Fruit fly (Drosophila melanogaster) whole organism, embryonic: ENCODE data around the gene CG34148.

Experiments
- ATbp ChIP-seq: fragments of 200-800 bp; sonication (Bioruptor generic); optimal IDR thresholded peaks from 2 replicates; lab custom pipeline; 2017; ENCODE audit warnings: missing biosample characterization, mild to moderate bottlenecking, missing genetic modification characterization, missing genetic modification reagents
- Atf6 ChIP-seq: fragments of 200-800 bp; sonication (Bioruptor generic); IDR thresholded peaks from 2 replicates; pipeline ENCODE4 v1.3.6; 2022; ENCODE audit warnings: missing biosample characterization, missing genetic modification characterization
- CG10147 ChIP-seq: fragments of 200-800 bp; sonication (Bioruptor generic); optimal IDR thresholded peaks from 2 replicates; lab custom pipeline; 2019; ENCODE audit warnings: missing biosample characterization, mild to moderate bottlenecking, missing genetic modification characterization, moderate library complexity
- CG10431 ChIP-seq: fragments of 200-800 bp; sonication (Bioruptor generic); optimal IDR thresholded peaks from 3 replicates; lab custom pipeline; 2018; ENCODE audit warnings: missing biosample characterization, mild to moderate bottlenecking, missing genetic modification characterization
- CG10462 ChIP-seq: fragments of 200-800 bp; sonication (Bioruptor generic); optimal IDR thresholded peaks from 2 replicates; lab custom pipeline; 2016; ENCODE audit warnings: missing biosample characterization, missing genetic modification characterization
- CG11093 ChIP-seq: fragments of 200-800 bp; sonication (Bioruptor generic); IDR thresholded peaks from 3 replicates; pipeline ENCODE4 v1.3.6; 2022; ENCODE audit warnings: missing biosample characterization, missing genetic modification characterization
- CG11398 ChIP-seq: fragments of 200-800 bp; sonication (Bioruptor generic); optimal IDR thresholded peaks from 2 replicates; lab custom pipeline; 2016; ENCODE audit warnings: missing biosample characterization, missing genetic modification characterization
- CG12744 ChIP-seq: fragments of 200-800 bp; sonication (Bioruptor generic); optimal IDR thresholded peaks from 2 replicates; lab custom pipeline; 2016; ENCODE audit warnings: missing biosample characterization, missing genetic modification characterization
- CG13424 ChIP-seq: fragments of 200-800 bp; sonication (Bioruptor generic); optimal IDR thresholded peaks from 2 replicates; lab custom pipeline; 2019; ENCODE audit warnings: missing biosample characterization, mild to moderate bottlenecking, missing genetic modification characterization, moderate library complexity
- CG14965 ChIP-seq: fragments of 200-800 bp; sonication (Bioruptor generic); optimal IDR thresholded peaks from 2 replicates; lab custom pipeline; 2016; ENCODE audit warnings: missing biosample characterization, missing genetic modification characterization, borderline replicate concordance
- CG15011 ChIP-seq: fragments of 200-800 bp; sonication (Bioruptor generic); optimal IDR thresholded peaks from 3 replicates; lab custom pipeline; 2018; ENCODE audit warnings: missing biosample characterization, mild to moderate bottlenecking, missing genetic modification characterization
- CG18599 ChIP-seq: fragments of 200-800 bp; sonication (Bioruptor generic); optimal IDR thresholded peaks from 3 replicates; lab custom pipeline; 2017; ENCODE audit warnings: missing biosample characterization, missing genetic modification characterization, mild to moderate bottlenecking, moderate library complexity, missing genetic modification reagents
- CG30020 ChIP-seq: fragments of 200-800 bp; optimal IDR thresholded peaks from 2 replicates; lab custom pipeline; 2019; ENCODE audit warnings: missing biosample characterization, mild to moderate bottlenecking, missing genetic modification characterization, moderate library complexity
- CG3065 ChIP-seq: fragments of 200-800 bp; sonication (Bioruptor generic); optimal IDR thresholded peaks from 2 replicates; lab custom pipeline; 2016; ENCODE audit warnings: missing biosample characterization, missing genetic modification characterization
- CG31441 ChIP-seq: fragments of 200-800 bp; sonication (Bioruptor generic); IDR thresholded peaks from 2 replicates; pipeline ENCODE4 v1.3.6; 2022; ENCODE audit warnings: missing biosample characterization, missing genetic modification characterization
- CG32767 ChIP-seq: fragments of 200-800 bp; sonication (Bioruptor generic); IDR thresholded peaks from 2 replicates; pipeline ENCODE4 v1.3.6; 2022; ENCODE audit warnings: missing biosample characterization, missing genetic modification characterization
- CG4282 ChIP-seq: fragments of 200-800 bp; sonication (Bioruptor generic); optimal IDR thresholded peaks from 2 replicates; lab custom pipeline; 2016; ENCODE audit warnings: missing biosample characterization, missing genetic modification characterization
- CG4404 ChIP-seq: fragments of 200-800 bp; sonication (Bioruptor generic); IDR thresholded peaks from 2 replicates; pipeline ENCODE4 v1.3.6; 2022; ENCODE audit warnings: missing biosample characterization, missing genetic modification characterization
- CG6791 ChIP-seq: fragments of 200-800 bp; sonication (Bioruptor generic); IDR thresholded peaks from 3 replicates; pipeline ENCODE4 v1.3.6; 2022; ENCODE audit warnings: missing biosample characterization, missing genetic modification characterization; ENCODE audit not compliant: partially characterized antibody
- CG6813 ChIP-seq: fragments of 200-800 bp; sonication (Bioruptor generic); optimal IDR thresholded peaks from 2 replicates; lab custom pipeline; 2017; ENCODE audit warnings: missing biosample characterization, missing genetic modification characterization, mild to moderate bottlenecking, moderate library complexity, missing genetic modification reagents
- CG6854 ChIP-seq: fragments of 200-800 bp; sonication (Bioruptor generic); optimal IDR thresholded peaks from 3 replicates; lab custom pipeline; 2017; ENCODE audit warnings: missing biosample characterization, mild to moderate bottlenecking, missing genetic modification characterization
- CG7271 ChIP-seq: fragments of 200-800 bp; sonication (Bioruptor generic); optimal IDR thresholded peaks from 2 replicates; lab custom pipeline; 2018; ENCODE audit warnings: missing biosample characterization, mild to moderate bottlenecking, missing genetic modification characterization, moderate library complexity
- CG7786 ChIP-seq: fragments of 200-800 bp; sonication (Bioruptor generic); optimal IDR thresholded peaks from 2 replicates; lab custom pipeline; 2016; ENCODE audit warnings: missing biosample characterization, missing genetic modification characterization
- CG9437 ChIP-seq: fragments of 200-800 bp; sonication (Bioruptor generic); optimal IDR thresholded peaks from 2 replicates; lab custom pipeline; 2018; ENCODE audit warnings: missing biosample characterization, mild to moderate bottlenecking, missing genetic modification characterization
- D19A ChIP-seq: fragments of 200-800 bp; optimal IDR thresholded peaks from 3 replicates; lab custom pipeline; 2019; ENCODE audit warnings: missing biosample characterization, mild to moderate bottlenecking, missing genetic modification characterization, moderate library complexity
- GATAe ChIP-seq: fragments of 200-800 bp; sonication (Bioruptor generic); conservative IDR thresholded peaks from 2 replicates; pipeline ENCODE4 v1.3.6; 2022; ENCODE audit warnings: missing biosample characterization, missing genetic modification characterization
- HLH3B ChIP-seq: fragments of 200-800 bp; sonication (Bioruptor generic); IDR thresholded peaks from 2 replicates; pipeline ENCODE4 v1.3.6; 2022; ENCODE audit warnings: missing biosample characterization, missing genetic modification characterization
- HLHmδ ChIP-seq: fragments of 200-800 bp; sonication (Bioruptor generic); optimal IDR thresholded peaks from 2 replicates; lab custom pipeline; 2018; ENCODE audit warnings: missing biosample characterization, mild to moderate bottlenecking, missing genetic modification characterization, moderate library complexity
- Opbp ChIP-seq: fragments of 200-800 bp; sonication (Bioruptor generic); IDR thresholded peaks from 3 replicates; pipeline ENCODE4 v1.3.6; 2022; ENCODE audit warnings: missing biosample characterization, missing genetic modification characterization; ENCODE audit not compliant: partially characterized antibody
- Sin3A ChIP-seq: fragments of >200 bp; optimal IDR thresholded peaks from 2 replicates; lab custom pipeline; 2018
- bab2 ChIP-seq: fragments of 200-800 bp; sonication (Bioruptor generic); optimal IDR thresholded peaks from 2 replicates; lab custom pipeline; 2016; ENCODE audit warnings: missing biosample characterization, missing genetic modification characterization
- chn ChIP-seq: fragments of 200-800 bp; sonication (Bioruptor generic); optimal IDR thresholded peaks from 2 replicates; lab custom pipeline; 2016; ENCODE audit warnings: missing biosample characterization, missing genetic modification characterization
- croc ChIP-seq: fragments of 200-800 bp; sonication (Bioruptor generic); conservative IDR thresholded peaks from 3 replicates; pipeline ENCODE4 v1.3.6; 2022; ENCODE audit warnings: missing biosample characterization, missing genetic modification characterization
- disco-r ChIP-seq: fragments of 200-800 bp; sonication (Bioruptor generic); optimal IDR thresholded peaks from 2 replicates; lab custom pipeline; 2016; ENCODE audit warnings: missing biosample characterization, missing genetic modification characterization
- dmrt11E ChIP-seq: fragments of 200-800 bp; sonication (Bioruptor generic); optimal IDR thresholded peaks from 3 replicates; lab custom pipeline; 2018; ENCODE audit warnings: missing biosample characterization, mild to moderate bottlenecking, missing genetic modification characterization, moderate library complexity
- dmrt99B ChIP-seq: fragments of 200-800 bp; sonication (Bioruptor generic); optimal IDR thresholded peaks from 2 replicates; lab custom pipeline; 2018; ENCODE audit warnings: missing biosample characterization, mild to moderate bottlenecking, missing genetic modification characterization, moderate library complexity
- hb ChIP-seq: fragments of 200-800 bp; sonication (Bioruptor generic); IDR thresholded peaks from 3 replicates; pipeline ENCODE4 v1.3.6; 2022; ENCODE audit warnings: missing biosample characterization, missing genetic modification characterization; ENCODE audit not compliant: partially characterized antibody
- kni ChIP-seq: fragments of 200-800 bp; sonication (Bioruptor generic); optimal IDR thresholded peaks from 3 replicates; lab custom pipeline; 2017; ENCODE audit warnings: mild to moderate bottlenecking, missing biosample characterization, missing genetic modification reagents, missing genetic modification characterization
- mam ChIP-seq: fragments of 200-800 bp; sonication (Bioruptor generic); optimal IDR thresholded peaks from 3 replicates; lab custom pipeline; 2016; ENCODE audit warnings: missing biosample characterization, missing genetic modification characterization
- psq ChIP-seq: fragments of 200-800 bp; sonication (Bioruptor generic); optimal IDR thresholded peaks from 2 replicates; lab custom pipeline; 2017; ENCODE audit warnings: missing biosample characterization, missing genetic modification characterization
- repo ChIP-seq: fragments of 200-800 bp; sonication (Bioruptor generic); optimal IDR thresholded peaks from 2 replicates; lab custom pipeline; 2016; ENCODE audit warnings: missing biosample characterization, missing genetic modification characterization
- rib ChIP-seq: fragments of 200-800 bp; sonication (Bioruptor generic); IDR thresholded peaks from 2 replicates; pipeline ENCODE4 v1.3.6; 2022; ENCODE audit warnings: missing biosample characterization, missing genetic modification characterization
- sc ChIP-seq, 3 experiments: fragments of >200 bp in 2 of 3; fragments of 200-800 bp in 1 of 3; sonication (Bioruptor generic) in 1 of 3; optimal IDR thresholded peaks; 2 replicates in 2 of 3; 3 replicates in 1 of 3; lab custom pipeline; 2017; ENCODE audit warnings: mild to moderate bottlenecking in 1 of 3, missing biosample characterization in 1 of 3, missing genetic modification characterization in 1 of 3, missing genetic modification reagents in 1 of 3
- shn ChIP-seq: fragments of 200-800 bp; sonication (Bioruptor generic); optimal IDR thresholded peaks from 3 replicates; lab custom pipeline; 2016; ENCODE audit warnings: missing biosample characterization, missing genetic modification characterization
- sisA ChIP-seq: fragments of 200-800 bp; sonication (Bioruptor generic); IDR thresholded peaks from 2 replicates; pipeline ENCODE4 v1.3.6; 2022; ENCODE audit warnings: missing biosample characterization, missing genetic modification characterization
- so ChIP-seq: fragments of 200-800 bp; sonication (Bioruptor generic); IDR thresholded peaks from 3 replicates; pipeline ENCODE4 v1.3.6; 2022; ENCODE audit warnings: missing biosample characterization, missing genetic modification characterization
- wek ChIP-seq: fragments of 200-800 bp; sonication (Bioruptor generic); optimal IDR thresholded peaks from 3 replicates; lab custom pipeline; 2018; ENCODE audit warnings: missing biosample characterization, mild to moderate bottlenecking, missing genetic modification characterization, moderate library complexity

CG34148 gene

DNA sequence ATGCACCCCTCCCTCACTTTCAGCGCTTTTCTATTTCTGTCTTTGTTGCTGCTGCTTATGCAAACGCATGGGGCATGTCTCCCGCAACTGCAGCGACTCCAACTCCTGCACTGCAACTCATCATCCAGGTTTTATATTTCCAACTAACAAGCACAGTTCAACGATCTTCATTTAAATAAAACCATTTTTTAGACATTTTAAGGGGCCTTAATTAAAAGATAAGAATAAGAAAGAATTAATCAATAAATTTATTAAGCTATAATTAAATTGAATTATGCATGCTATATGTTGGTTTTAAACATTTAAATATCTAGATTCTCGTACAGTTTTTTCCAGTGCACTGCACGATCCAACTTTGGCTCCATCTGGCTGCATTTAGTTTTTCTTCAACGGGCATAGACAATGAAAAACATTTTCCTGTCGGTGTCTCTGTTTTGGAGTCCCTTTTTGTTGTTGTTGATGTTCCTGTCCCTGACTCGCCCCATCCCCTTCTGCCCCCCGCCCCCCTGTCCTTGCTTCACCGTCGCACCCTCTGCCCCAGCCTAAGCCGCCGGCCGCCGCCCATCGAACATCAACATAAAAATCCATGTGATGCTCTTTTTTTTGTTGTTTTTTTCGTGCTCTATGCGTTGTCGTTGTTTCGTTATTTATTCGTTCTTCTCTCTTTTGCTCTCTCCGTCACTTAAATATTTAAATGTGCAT, 49.5 kb downstream of the CG34148 start (continued):
- peak; percentile 97 for TF ChIP-seq dmrt11E (tag; lab: Kevin White, UChicago)
- peak; percentile 75 for TF ChIP-seq CG13424 (tag; lab: Kevin White, UChicago)
- no peak for TF ChIP-seq CG4282
- peak; percentile 54; the same call in 1 of the 2 replicates for TF ChIP-seq HLH3B (GFP tag; lab: Robert Waterston, UW)
- peak; percentile 63 for TF ChIP-seq CG30020 (tag; lab: Kevin White, UChicago)
- TF ChIP-seq CG12744 (GFP tag; lab: Kevin White, UChicago), result no peak
- no peak for TF ChIP-seq CG11398 (GFP tag; lab: Kevin White, UChicago)
- no peak for TF ChIP-seq hb (GFP tag; lab: Robert Waterston, UW)
- TF ChIP-seq CG32767, result 0 out of 2 replicates have a peak, but pooled peaks have one; percentile 37
- TF ChIP-seq D19A (tag; lab: Kevin White, UChicago), result peak; percentile 66
- TF ChIP-seq CG11093 (GFP tag; lab: Robert Waterston, UW), result 0 out of 3 replicates have a peak, but pooled peaks have one; percentile 51
- TF ChIP-seq Sin3A (lab: Kevin White, UChicago), result no peak
- no peak for TF ChIP-seq sc (optimal IDR thresholded peaks at IDR 0.05; lab: Kevin White, UChicago)
- TF ChIP-seq sc (GFP tag; optimal IDR thresholded peaks at IDR 0.05; lab: Kevin White, UChicago), result peak; percentile 83
- TF ChIP-seq kni (GFP tag; lab: Kevin White, UChicago), result peak; percentile 45
- peak; percentile 43; the same call in 1 of the 3 replicates for TF ChIP-seq so (GFP tag; lab: Robert Waterston, UW)

DNA sequence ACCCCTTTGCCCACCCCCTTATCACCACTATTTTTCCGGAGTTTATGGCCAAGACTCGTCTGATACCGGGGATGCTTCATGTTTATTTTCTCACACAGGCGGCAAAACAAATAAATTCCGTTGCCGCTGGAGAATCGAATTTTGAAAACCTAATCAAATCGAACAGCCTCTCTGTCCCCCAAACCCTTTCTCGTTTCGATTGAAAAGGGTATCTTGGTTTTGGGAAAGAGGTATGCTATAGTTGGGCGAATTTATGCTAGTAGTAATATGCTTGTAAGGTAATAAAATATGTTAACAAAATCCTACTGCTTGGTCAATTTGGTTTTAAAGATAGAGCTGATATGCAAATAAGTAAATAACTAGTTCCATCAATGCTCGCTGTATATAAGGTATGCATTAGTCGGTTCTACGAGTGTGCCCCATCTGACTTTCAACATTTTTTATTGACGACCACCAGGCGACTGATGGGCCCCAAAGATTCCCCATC, 50.4 kb downstream of the CG34148 start:
- TF ChIP-seq sisA (peak; percentile 75), mam (GFP tag; lab: Kevin White, UChicago) (peak; percentile 35), ATbp (GFP tag; lab: Kevin White, UChicago) (peak; percentile 74), bab2 (GFP tag; lab: Kevin White, UChicago) (peak; percentile 81), Opbp (no peak), CG14965 (GFP tag; lab: Kevin White, UChicago) (peak; percentile 40), chn (GFP tag; lab: Kevin White, UChicago) (peak; percentile 82), CG10147 (GFP tag; lab: Kevin White, UChicago) (no peak), CG15011 (GFP tag; lab: Kevin White, UChicago) (no peak), CG6791 (GFP tag; lab: Robert Waterston, UW) (peak; percentile 65), CG6854 (GFP tag; lab: Kevin White, UChicago) (no peak), CG31441 (peak; percentile 51; the same call in 1 of the 2 replicates), CG10462 (GFP tag; lab: Kevin White, UChicago) (peak; percentile 40), disco-r (GFP tag; lab: Kevin White, UChicago) (peak; percentile 7), CG6813 (peak; percentile 52), rib (no peak), CG4404 (GFP tag; lab: Robert Waterston, UW) (peak; percentile 59; the same call in 1 of the 2 replicates), sc (optimal IDR thresholded peaks at IDR 0.05; lab: Kevin White, UChicago) (no peak), sc (GFP tag; optimal IDR thresholded peaks at IDR 0.05; lab: Kevin White, UChicago) (peak; percentile 78), GATAe (GFP tag; lab: Robert Waterston, UW) (no peak), CG10431 (GFP tag; lab: Kevin White, UChicago) (no peak), Atf6 (GFP tag; lab: Robert Waterston, UW) (no peak), psq (GFP tag; lab: Kevin White, UChicago) (no peak), wek (no peak), dmrt99B (tag; lab: Kevin White, UChicago) (peak; percentile 62), croc (peak; percentile 92), CG3065 (GFP tag; lab: Kevin White, UChicago) (peak; percentile 25), shn (peak; percentile 58), CG7271 (tag; lab: Kevin White, UChicago) (no peak), repo (no peak), CG9437 (GFP tag; lab: Kevin White, UChicago) (peak; percentile 62), CG18599 (GFP tag; lab: Kevin White, UChicago) (no peak), HLHmδ (no peak), CG7786 (GFP tag; lab: Kevin White, UChicago) (peak; percentile 79)
